Worm (Caenorhabditis elegans) whole organism, early embryonic: ENCODE measurements around the gene C05E11.6.

Source experiments
- B0310.2 ChIP-seq: sonication (generic microtip); optimal IDR thresholded peaks from 2 replicates; lab custom pipeline; 2016; ENCODE audit warnings: mild to moderate bottlenecking, missing genetic modification characterization, missing compliant biosample characterization
- F13C5.2 ChIP-seq: sonication (generic microtip); optimal IDR thresholded peaks from 2 replicates; lab custom pipeline; 2017; ENCODE audit warnings: mild to moderate bottlenecking, missing genetic modification characterization, inconsistent platforms, missing compliant biosample characterization
- aly-1 ChIP-seq: sonication (generic microtip); optimal IDR thresholded peaks from 2 replicates; lab custom pipeline; 2016; ENCODE audit warnings: missing genetic modification characterization, missing compliant biosample characterization
- ama-1 ChIP-seq: fragments of 150-350 bp; optimal IDR thresholded peaks from 2 replicates; lab custom pipeline; 2014
- ceh-13 ChIP-seq: fragments of 200-800 bp; sonication (Bioruptor generic); optimal IDR thresholded peaks from 2 replicates; lab custom pipeline; 2018; ENCODE audit warnings: mild to moderate bottlenecking, missing genetic modification characterization, missing compliant biosample characterization
- ceh-36 ChIP-seq: sonication (generic microtip); optimal IDR thresholded peaks from 2 replicates; lab custom pipeline; 2016; ENCODE audit warnings: missing genetic modification characterization, inconsistent platforms, missing compliant biosample characterization
- ets-7 ChIP-seq: sonication (generic microtip); optimal IDR thresholded peaks from 2 replicates; lab custom pipeline; 2016; ENCODE audit warnings: missing genotype, missing genetic modification characterization, missing compliant biosample characterization
- flt-1 ChIP-seq: fragments of 200-800 bp; sonication (Bioruptor generic); IDR thresholded peaks from 2 replicates; pipeline ENCODE4 v1.3.6; 2022; ENCODE audit warnings: missing genetic modification characterization, missing compliant biosample characterization
- hmbx-1 ChIP-seq: sonication (generic microtip); optimal IDR thresholded peaks from 2 replicates; lab custom pipeline; 2016; ENCODE audit warnings: mild to moderate bottlenecking, missing genetic modification characterization, missing compliant biosample characterization
- hmg-4 ChIP-seq: fragments of 200-800 bp; sonication (Bioruptor generic); optimal IDR thresholded peaks from 2 replicates; lab custom pipeline; 2018; ENCODE audit warnings: mild to moderate bottlenecking, missing genetic modification characterization, missing compliant biosample characterization
- hnd-1 ChIP-seq: sonication (generic microtip); optimal IDR thresholded peaks from 2 replicates; lab custom pipeline; 2016; ENCODE audit warnings: missing genetic modification characterization, missing compliant biosample characterization
- pes-1 ChIP-seq: fragments of 200-800 bp; sonication (Bioruptor generic); IDR thresholded peaks from 2 replicates; pipeline ENCODE4 v1.3.6; 2022; ENCODE audit warnings: missing genetic modification reagents, missing genetic modification characterization, missing compliant biosample characterization
- scrt-1 ChIP-seq: fragments of 200-800 bp; sonication (Bioruptor generic); IDR thresholded peaks from 2 replicates; pipeline ENCODE4 v1.3.6; 2022; ENCODE audit warnings: missing genetic modification characterization, missing compliant biosample characterization
- sea-1 ChIP-seq: fragments of 200-800 bp; sonication (Bioruptor generic); conservative IDR thresholded peaks from 2 replicates; pipeline ENCODE4 v1.3.6; 2022; ENCODE audit warnings: missing genetic modification characterization, missing compliant biosample characterization
- tbx-11 ChIP-seq: fragments of 200-800 bp; sonication (Bioruptor generic); IDR thresholded peaks from 2 replicates; pipeline ENCODE4 v1.3.6; 2022; ENCODE audit warnings: missing genetic modification characterization, missing compliant biosample characterization
- tbx-37 ChIP-seq: fragments of 200-800 bp; sonication (Bioruptor generic); conservative IDR thresholded peaks from 2 replicates; pipeline ENCODE4 v1.3.6; 2022; ENCODE audit warnings: missing genetic modification reagents, missing genetic modification characterization, missing compliant biosample characterization
- tra-4 ChIP-seq: sonication (generic microtip); optimal IDR thresholded peaks from 2 replicates; lab custom pipeline; 2017; ENCODE audit warnings: missing genetic modification characterization, missing compliant biosample characterization

Gene C05E11.6

ce11 chrX:4548929-4549328 is 13.0 kb upstream of the C05E11.6 start:
- no peak for TF ChIP-seq F13C5.2 (tag; lab: Kevin White, UChicago)

ce11 chrX:4549853-4550596 is 11.9 kb upstream of the C05E11.6 start, which contains the start of gene C07A12.18:
C07A12.18 (minus strand) TSS chrX:4549903.
- no peak for TF ChIP-seq tra-4
- no peak for TF ChIP-seq F13C5.2 (tag; lab: Kevin White, UChicago)
- TF ChIP-seq hmbx-1 (tag; lab: Kevin White, UChicago): no peak
- TF ChIP-seq flt-1 (GFP tag; lab: Robert Waterston, UW): no peak
- TF ChIP-seq scrt-1 (GFP tag; lab: Robert Waterston, UW): 0 out of 2 replicates have a peak, but pooled peaks have one; percentile 34

DNA sequence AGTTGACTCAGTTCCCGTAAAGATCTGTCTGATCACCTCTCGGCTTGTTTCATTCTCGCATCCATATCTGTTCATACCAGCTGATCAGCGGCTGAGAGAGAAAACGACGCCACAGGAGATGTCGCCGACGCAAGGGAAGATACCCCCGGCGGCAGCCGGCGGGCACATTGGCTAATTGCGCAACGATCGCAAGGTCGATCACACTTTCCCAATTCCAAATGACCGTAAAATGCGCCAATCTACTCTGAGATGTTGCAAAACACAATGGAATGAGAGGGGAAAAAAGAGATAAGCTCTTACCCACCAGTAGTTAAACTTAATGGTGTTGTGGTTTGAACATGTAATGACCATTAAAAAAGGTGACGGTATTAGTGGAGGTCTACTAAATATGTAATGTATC is 11.0 kb upstream of the C05E11.6 start:
- TF ChIP-seq hmg-4 (GFP tag; lab: Kevin White, UChicago) (peak; percentile 8), tbx-11 (GFP tag; lab: Robert Waterston, UW) (no peak)

ce11 chrX:4553033-4553432 is 8.9 kb upstream of the C05E11.6 start:
- TF ChIP-seq B0310.2 (no peak), hnd-1 (tag; lab: Kevin White, UChicago) (no peak), flt-1 (GFP tag; lab: Robert Waterston, UW) (no peak), hmbx-1 (tag; lab: Kevin White, UChicago) (no peak), sea-1 (GFP tag; lab: Robert Waterston, UW) (no peak), scrt-1 (GFP tag; lab: Robert Waterston, UW) (no peak), ceh-13 (GFP tag; lab: Kevin White, UChicago) (no peak), F13C5.2 (tag; lab: Kevin White, UChicago) (no peak), ets-7 (tag; lab: Kevin White, UChicago) (no peak), hmg-4 (GFP tag; lab: Kevin White, UChicago) (no peak), ama-1 (lab: Kevin White, UChicago) (no peak), tbx-37 (no peak), aly-1 (no peak), tra-4 (no peak), ceh-36 (tag; lab: Kevin White, UChicago) (no peak), pes-1 (GFP tag; lab: Robert Waterston, UW) (no peak), tbx-11 (GFP tag; lab: Robert Waterston, UW) (no peak)

DNA sequence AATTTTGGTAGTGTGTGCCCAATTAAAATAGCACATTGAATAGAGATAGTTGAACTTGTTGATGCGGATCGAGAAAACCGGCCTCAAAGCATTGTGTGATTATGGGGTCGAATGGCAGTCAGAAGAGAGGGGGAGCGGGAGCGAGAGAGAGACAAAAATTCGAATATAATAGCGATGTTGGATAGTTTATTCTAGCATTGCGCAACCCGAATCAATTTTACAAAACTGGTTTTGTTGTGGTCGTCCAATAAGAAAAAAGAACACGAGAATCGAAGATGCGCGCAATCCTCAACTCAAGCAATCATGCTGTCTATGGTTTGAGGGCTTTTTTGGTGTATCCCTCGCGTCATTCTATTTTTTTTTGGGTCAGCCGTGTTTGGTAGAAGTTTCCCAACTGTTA is 8.5 kb upstream of the C05E11.6 start:
- TF ChIP-seq tbx-37 (no peak), B0310.2 (no peak), tbx-11 (GFP tag; lab: Robert Waterston, UW) (no peak), tra-4 (no peak), flt-1 (GFP tag; lab: Robert Waterston, UW) (no peak), pes-1 (GFP tag; lab: Robert Waterston, UW) (no peak), hnd-1 (tag; lab: Kevin White, UChicago) (no peak), aly-1 (no peak), hmbx-1 (tag; lab: Kevin White, UChicago) (no peak)

DNA sequence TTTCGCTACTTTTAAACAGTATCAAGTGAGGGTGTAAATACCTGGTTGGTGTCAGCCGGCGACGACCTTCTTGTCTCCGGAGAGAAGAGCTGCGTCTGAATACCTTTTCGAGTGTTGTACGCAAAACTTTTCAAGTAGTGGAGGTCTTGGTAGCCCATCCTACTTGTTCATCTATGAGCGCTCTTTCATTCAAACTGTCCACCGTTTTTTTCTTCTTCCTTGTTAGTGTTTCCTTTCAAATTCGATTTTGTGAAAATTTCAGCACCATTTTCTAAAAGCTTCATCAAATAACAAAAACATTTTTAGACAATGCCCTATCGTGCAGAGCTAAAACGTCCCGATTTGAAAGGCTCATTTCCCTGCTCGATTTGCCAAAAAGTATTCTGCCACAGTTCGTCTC is 7.6 kb upstream of the C05E11.6 start, which contains the start of gene ham-2:
ham-2 (plus strand) TSS at position 301 of the 400 bp plus-strand sequence.
- TF ChIP-seq tra-4 (no peak), hmg-4 (GFP tag; lab: Kevin White, UChicago) (no peak), tbx-37 (no peak), hnd-1 (tag; lab: Kevin White, UChicago) (no peak), flt-1 (GFP tag; lab: Robert Waterston, UW) (no peak), ceh-13 (GFP tag; lab: Kevin White, UChicago) (no peak), ets-7 (tag; lab: Kevin White, UChicago) (no peak)

- TF ChIP-seq B0310.2 (no peak), ceh-36 (tag; lab: Kevin White, UChicago) (no peak), flt-1 (GFP tag; lab: Robert Waterston, UW) (no peak), hmg-4 (GFP tag; lab: Kevin White, UChicago) (no peak), ama-1 (lab: Kevin White, UChicago) (no peak)
These were observed 5.9 kb upstream of the C05E11.6 start for ce11 chrX:4556028-4556427.

DNA sequence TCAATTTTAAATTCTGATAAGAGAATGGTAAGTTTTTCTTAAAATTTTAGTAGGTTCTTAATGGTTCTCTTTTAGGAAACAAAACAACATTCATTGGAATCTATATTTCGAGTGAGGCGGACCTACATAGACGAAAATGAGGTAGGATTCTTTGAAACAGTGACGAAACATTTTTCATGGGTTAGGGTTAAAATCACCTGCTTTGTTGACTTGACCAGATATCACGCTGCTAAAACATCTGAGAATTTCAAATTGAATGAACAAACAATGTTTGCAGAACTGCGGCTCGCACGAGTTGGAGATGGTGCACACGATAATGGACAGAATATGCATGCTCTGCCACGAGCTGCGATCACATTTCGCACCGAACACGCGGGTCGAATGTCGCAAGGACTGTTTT is 325 bp downstream of the C05E11.6 start:
- TF ChIP-seq tbx-37 (no peak), hmg-4 (GFP tag; lab: Kevin White, UChicago) (no peak), tra-4 (no peak)

DNA sequence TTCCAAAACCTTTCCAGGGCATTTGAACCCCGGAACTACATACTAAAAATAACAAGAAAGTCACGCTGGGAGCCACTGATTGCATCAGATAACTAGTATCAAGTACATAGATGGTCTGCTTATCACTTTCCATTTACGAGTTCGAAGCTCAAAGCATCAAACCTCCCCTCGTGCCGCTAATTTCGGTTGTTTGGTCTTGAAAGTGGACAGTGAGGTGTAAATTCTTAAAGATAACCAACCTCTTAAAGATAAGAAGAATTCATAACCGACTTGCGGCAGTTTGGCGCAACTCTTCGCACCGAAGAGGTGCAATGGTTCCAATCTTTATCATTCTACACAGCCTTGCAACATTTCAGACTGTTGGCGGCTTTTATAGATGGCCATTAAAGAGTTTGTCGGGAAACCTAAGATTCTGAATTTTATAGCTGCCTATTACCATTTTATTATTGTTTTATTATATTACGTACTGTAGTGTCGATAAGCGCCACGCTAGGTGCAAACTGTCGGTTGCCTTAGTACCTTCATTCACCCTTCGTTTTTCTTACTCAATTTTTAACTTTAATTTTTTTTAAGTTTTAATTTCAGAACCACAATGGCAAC is 2.9 kb downstream of the C05E11.6 start, which contains the start of gene amt-4:
amt-4 (plus strand) TSS at position 586 of the 600 bp plus-strand sequence.
- TF ChIP-seq pes-1 (GFP tag; lab: Robert Waterston, UW): no peak
- TF ChIP-seq hmg-4 (GFP tag; lab: Kevin White, UChicago): no peak
- no peak for TF ChIP-seq aly-1
- no peak for TF ChIP-seq B0310.2
- TF ChIP-seq tra-4: no peak
- no peak for TF ChIP-seq ceh-36 (tag; lab: Kevin White, UChicago)
- TF ChIP-seq F13C5.2 (tag; lab: Kevin White, UChicago): no peak
